Fruit fly (Drosophila melanogaster): ENCODE data around the gene anne.

Gene anne

DNA sequence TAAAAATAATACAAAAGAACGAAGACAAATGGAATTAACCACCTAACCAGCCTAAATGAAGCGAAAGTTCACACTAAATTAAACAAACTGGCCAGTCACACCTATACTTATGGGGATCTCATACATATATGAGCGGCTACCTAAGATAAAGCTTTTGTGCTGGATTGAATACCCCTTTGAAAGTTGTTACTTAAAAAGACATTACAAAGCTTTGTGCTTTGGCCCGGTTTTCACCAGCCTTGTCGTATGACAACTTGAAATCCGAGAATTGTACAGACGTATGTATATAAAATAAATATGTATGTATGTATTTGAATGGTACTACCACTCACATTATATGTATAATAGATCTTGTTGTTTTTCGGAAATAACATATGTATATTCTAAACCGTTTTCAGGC is 24.0 kb downstream of the anne start, which contains the start of gene CG31997:
Gene CG31997, minus strand, starts transcription at position 84 of the 400 bp plus-strand sequence.
- TF ChIP-seq Myc (optimal IDR thresholded peaks at IDR 0.05) (no peak), psq (optimal IDR thresholded peaks at IDR 0.05) (no peak), ttk (optimal IDR thresholded peaks at IDR 0.05) (no peak), h (optimal IDR thresholded peaks at IDR 0.05) (no peak), insv (optimal IDR thresholded peaks at IDR 0.05) (no peak), Sin3A (optimal IDR thresholded peaks at IDR 0.05) (no peak)

- TF ChIP-seq Myc (optimal IDR thresholded peaks at IDR 0.05) (no peak), h (optimal IDR thresholded peaks at IDR 0.05) (no peak), Sin3A (optimal IDR thresholded peaks at IDR 0.05) (no peak), ttk (optimal IDR thresholded peaks at IDR 0.05) (no peak), psq (optimal IDR thresholded peaks at IDR 0.05) (no peak), insv (optimal IDR thresholded peaks at IDR 0.05) (no peak)
Measured at dm6 chr4:165159-165558, 33.1 kb downstream of the anne start.

DNA sequence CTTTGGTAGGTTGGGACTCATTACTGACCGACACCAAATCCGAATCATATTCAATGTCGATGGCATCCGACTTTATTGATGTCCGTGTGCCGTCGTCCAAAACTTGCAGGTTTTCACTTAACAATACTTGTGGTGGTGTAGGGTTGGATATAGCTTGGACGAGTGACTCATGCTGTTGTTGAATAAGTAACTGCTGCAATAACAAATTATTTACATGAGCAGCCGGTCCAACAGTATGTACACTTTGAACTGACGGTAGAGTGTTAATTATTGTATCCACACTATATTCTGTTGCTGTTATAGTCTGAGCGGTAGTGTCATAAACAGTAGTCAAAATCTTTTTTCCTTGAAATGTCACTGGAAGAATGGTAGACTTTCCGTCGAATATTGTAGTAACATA is 35.5 kb downstream of the anne start:
- TF ChIP-seq h (optimal IDR thresholded peaks at IDR 0.05) (no peak), psq (optimal IDR thresholded peaks at IDR 0.05) (no peak)

- TF ChIP-seq h (optimal IDR thresholded peaks at IDR 0.05) = no peak
- no peak for TF ChIP-seq psq (optimal IDR thresholded peaks at IDR 0.05)
- TF ChIP-seq Sin3A (optimal IDR thresholded peaks at IDR 0.05) = no peak
- TF ChIP-seq ttk (optimal IDR thresholded peaks at IDR 0.05) = no peak
- TF ChIP-seq insv (optimal IDR thresholded peaks at IDR 0.05) = no peak
- no peak for TF ChIP-seq Myc (optimal IDR thresholded peaks at IDR 0.05)
Measured at dm6 chr4:174526-174925, 42.5 kb downstream of the anne start.

DNA sequence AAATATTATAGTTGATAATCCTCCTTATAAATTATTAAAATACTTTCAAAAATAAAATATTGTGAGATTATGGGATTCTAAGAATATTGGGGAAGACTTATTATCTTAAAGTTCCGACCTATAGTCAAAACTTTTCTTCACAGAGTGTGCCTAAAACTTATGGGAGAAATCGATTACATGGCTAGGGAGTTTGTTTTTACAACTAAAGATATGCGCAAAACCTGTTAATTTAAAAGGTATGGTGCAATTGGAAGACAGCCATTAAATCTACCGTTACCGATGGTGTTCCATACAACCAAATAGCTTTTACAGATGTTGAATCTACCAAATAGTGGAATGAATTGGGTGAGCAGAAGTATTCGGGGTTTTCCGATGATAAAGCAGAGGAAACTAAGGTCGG is 43.2 kb downstream of the anne start, which contains the start of gene CG33978:
Gene CG33978, minus strand, starts transcription at position 395 of the 400 bp plus-strand sequence.
- no peak for TF ChIP-seq ttk (optimal IDR thresholded peaks at IDR 0.05)
- no peak for TF ChIP-seq h (optimal IDR thresholded peaks at IDR 0.05)
- TF ChIP-seq psq (optimal IDR thresholded peaks at IDR 0.05) = no peak
- no peak for TF ChIP-seq insv (optimal IDR thresholded peaks at IDR 0.05)
- no peak for TF ChIP-seq Sin3A (optimal IDR thresholded peaks at IDR 0.05)
- TF ChIP-seq Myc (optimal IDR thresholded peaks at IDR 0.05) = no peak

DNA sequence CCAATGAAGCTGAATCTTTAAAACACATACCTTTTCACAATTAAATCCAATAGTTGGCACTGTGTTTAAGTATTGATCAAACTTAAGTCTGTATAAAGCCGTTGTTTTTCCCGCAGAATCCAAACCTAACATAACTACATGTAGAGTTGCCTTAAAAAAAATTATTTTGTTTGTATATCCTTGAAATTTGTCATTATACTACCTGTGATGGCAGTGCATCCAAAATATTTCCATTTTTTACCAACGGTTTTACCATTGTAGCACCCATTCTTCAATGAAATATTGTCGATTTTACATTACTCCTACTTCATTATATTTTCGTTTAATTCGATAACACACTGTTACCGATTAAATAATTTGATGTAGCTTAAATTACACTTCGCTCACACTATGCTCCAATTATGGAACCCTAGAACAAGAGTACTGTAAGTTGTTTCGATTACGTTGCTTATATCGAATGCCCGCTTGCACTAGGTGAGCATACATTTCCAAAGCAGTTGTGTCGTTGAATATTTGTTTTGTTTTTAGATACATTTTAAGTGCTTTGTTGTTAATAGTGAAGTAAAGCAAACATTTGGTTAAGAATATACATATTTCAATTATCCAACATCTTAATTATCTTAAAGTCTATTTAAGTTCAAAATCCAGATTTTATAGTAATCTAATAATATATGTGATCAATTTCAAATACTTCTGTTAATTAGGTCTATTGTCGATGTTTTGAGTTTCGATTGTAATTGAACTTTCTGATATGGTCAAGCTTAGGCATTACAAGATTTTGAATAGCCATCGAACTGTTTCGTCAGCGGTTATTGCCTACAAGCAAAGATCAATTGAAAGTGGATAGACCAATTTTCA is 47.3 kb downstream of the anne start, which contains the start of gene Arl4:
Gene Arl4, minus strand, starts transcription at position 328 of the 858 bp plus-strand sequence.
- TF ChIP-seq Myc (optimal IDR thresholded peaks at IDR 0.05) = no peak
- no peak for TF ChIP-seq psq (optimal IDR thresholded peaks at IDR 0.05)
- no peak for TF ChIP-seq Sin3A (optimal IDR thresholded peaks at IDR 0.05)
- TF ChIP-seq insv (optimal IDR thresholded peaks at IDR 0.05) = no peak
- no peak for TF ChIP-seq ttk (optimal IDR thresholded peaks at IDR 0.05)
- no peak for TF ChIP-seq h (optimal IDR thresholded peaks at IDR 0.05)

DNA sequence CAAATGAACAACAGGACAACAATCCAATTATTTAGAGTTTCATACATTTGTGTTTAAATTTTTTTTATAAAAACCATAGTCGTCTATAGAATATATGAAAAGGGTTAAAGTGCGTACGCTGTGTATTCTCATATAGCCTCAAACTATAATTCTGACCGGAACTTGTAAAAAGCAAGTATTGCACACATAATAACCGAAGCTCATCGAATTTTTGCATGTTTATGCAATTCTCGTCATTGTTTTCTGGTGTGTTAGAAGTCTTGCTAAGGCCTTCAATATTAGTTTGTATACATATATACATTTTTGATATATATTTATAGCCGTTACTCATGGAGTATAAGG is 47.9 kb downstream of the anne start:
- no peak for TF ChIP-seq Myc (optimal IDR thresholded peaks at IDR 0.05)
- TF ChIP-seq insv (optimal IDR thresholded peaks at IDR 0.05) = no peak
- no peak for TF ChIP-seq psq (optimal IDR thresholded peaks at IDR 0.05)
- no peak for TF ChIP-seq Sin3A (optimal IDR thresholded peaks at IDR 0.05)
- TF ChIP-seq ttk (optimal IDR thresholded peaks at IDR 0.05) = no peak
- no peak for TF ChIP-seq h (optimal IDR thresholded peaks at IDR 0.05)

DNA sequence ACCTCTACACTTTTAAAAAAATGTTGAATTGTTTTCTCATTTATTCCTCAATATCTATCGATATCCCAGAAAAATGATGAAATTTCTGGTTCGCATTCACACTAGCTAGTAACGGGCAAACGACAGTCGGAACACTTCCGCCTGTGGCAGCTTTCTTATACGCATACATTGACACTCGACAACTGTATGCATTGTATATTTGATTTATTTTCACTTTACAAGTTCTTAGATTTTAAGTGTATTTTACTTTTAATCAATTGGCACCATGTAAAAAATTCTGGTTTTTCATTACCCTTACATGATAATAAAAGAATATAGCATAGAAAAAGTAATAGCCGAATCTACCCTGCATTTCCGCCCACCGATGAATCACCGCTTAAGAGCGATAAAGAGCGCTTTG is 48.8 kb downstream of the anne start:
- TF ChIP-seq Sin3A (optimal IDR thresholded peaks at IDR 0.05) (no peak), h (optimal IDR thresholded peaks at IDR 0.05) (no peak), insv (optimal IDR thresholded peaks at IDR 0.05) (no peak), psq (optimal IDR thresholded peaks at IDR 0.05) (no peak), Myc (optimal IDR thresholded peaks at IDR 0.05) (no peak)

DNA sequence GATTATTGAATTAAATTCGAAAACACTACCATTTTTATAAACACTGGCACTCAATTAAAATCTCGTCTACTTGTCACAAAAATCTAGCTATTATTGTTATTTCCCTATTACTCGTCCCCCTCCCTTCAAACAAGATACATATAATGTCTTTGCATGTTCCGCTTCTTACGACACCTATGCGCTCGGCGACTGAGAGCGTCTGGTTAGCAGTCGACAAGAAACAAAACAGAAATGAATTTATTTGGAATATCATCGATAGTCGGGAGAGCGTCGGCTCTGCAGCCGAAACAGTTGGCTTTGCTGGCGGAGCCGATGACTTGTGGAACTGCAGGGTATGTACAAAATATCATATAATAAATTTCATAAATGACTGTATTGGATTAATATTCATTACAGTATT is 49.6 kb downstream of the anne start:
- no peak for TF ChIP-seq insv (optimal IDR thresholded peaks at IDR 0.05)
- no peak for TF ChIP-seq Myc (optimal IDR thresholded peaks at IDR 0.05)
- no peak for TF ChIP-seq h (optimal IDR thresholded peaks at IDR 0.05)
- no peak for TF ChIP-seq ttk (optimal IDR thresholded peaks at IDR 0.05)
- no peak for TF ChIP-seq Sin3A (optimal IDR thresholded peaks at IDR 0.05)
- no peak for TF ChIP-seq psq (optimal IDR thresholded peaks at IDR 0.05)

dm6 chr4:183681-184080 is 51.7 kb downstream of the anne start:
- no peak for TF ChIP-seq insv (optimal IDR thresholded peaks at IDR 0.05)
- no peak for TF ChIP-seq Myc (optimal IDR thresholded peaks at IDR 0.05)
- no peak for TF ChIP-seq psq (optimal IDR thresholded peaks at IDR 0.05)
- TF ChIP-seq h (optimal IDR thresholded peaks at IDR 0.05) = no peak
- no peak for TF ChIP-seq Sin3A (optimal IDR thresholded peaks at IDR 0.05)
- no peak for TF ChIP-seq ttk (optimal IDR thresholded peaks at IDR 0.05)

DNA sequence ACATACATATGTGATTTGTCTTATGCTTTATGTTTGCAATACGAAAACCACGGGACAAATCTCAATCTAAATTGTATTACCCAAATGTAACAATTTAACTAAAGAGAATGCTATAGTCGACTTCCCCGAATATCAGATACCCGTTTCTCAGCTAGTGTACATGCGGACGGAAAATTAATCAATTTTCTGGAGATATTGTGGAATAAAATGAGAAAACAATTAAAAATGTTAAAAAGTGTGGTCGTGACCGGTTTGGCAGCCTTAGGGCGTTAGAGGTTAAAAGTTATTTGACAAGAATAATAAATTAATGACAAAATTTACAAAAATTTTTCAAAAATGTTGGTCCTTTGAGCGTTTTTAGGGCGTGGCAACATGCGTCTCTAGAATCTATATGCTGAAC is 60.5 kb downstream of the anne start:
- TF ChIP-seq h (optimal IDR thresholded peaks at IDR 0.05) (no peak), Sin3A (optimal IDR thresholded peaks at IDR 0.05) (no peak), psq (optimal IDR thresholded peaks at IDR 0.05) (no peak), ttk (optimal IDR thresholded peaks at IDR 0.05) (no peak), Myc (optimal IDR thresholded peaks at IDR 0.05) (no peak), insv (optimal IDR thresholded peaks at IDR 0.05) (no peak)
